Worm (Caenorhabditis elegans) whole organism, young adult: ENCODE measurements around the gene F38E1.3.

Experiments used
- B0019.2 ChIP-seq: fragments of 200-800 bp; sonication (Bioruptor generic); conservative IDR thresholded peaks from 2 replicates; pipeline ENCODE4 v1.3.6; 2022; ENCODE audit warnings: missing genetic modification reagents, missing genetic modification characterization, missing compliant biosample characterization
- C17E4.6 ChIP-seq: fragments of 200-800 bp; sonication (Bioruptor generic); IDR thresholded peaks from 2 replicates; pipeline ENCODE4 v1.3.6; 2022; ENCODE audit warnings: missing genetic modification reagents, missing genetic modification characterization, missing compliant biosample characterization
- F10E7.11 ChIP-seq: sonication (generic microtip); optimal IDR thresholded peaks from 2 replicates; lab custom pipeline; 2017; ENCODE audit warnings: mild to moderate bottlenecking, missing genetic modification characterization, moderate library complexity, missing compliant biosample characterization
- F33H1.4 ChIP-seq: fragments of 200-800 bp; sonication (Bioruptor generic); IDR thresholded peaks from 2 replicates; pipeline ENCODE4 v1.3.6; 2022; ENCODE audit warnings: missing genetic modification reagents, missing genetic modification characterization, missing compliant biosample characterization
- F37B4.10 ChIP-seq: fragments of 200-800 bp; sonication (Bioruptor generic); IDR thresholded peaks from 2 replicates; pipeline ENCODE4 v1.3.6; 2022; ENCODE audit warnings: missing genetic modification characterization, missing compliant biosample characterization
- F52B5.7 ChIP-seq: sonication (generic microtip); optimal IDR thresholded peaks from 2 replicates; lab custom pipeline; 2016; ENCODE audit warnings: mild to moderate bottlenecking, missing genetic modification characterization, missing compliant biosample characterization
- aptf-2 ChIP-seq: fragments of 200-800 bp; sonication (Bioruptor generic); conservative IDR thresholded peaks from 2 replicates; pipeline ENCODE4 v1.3.6; 2022; ENCODE audit warnings: missing genetic modification reagents, missing genetic modification characterization, missing compliant biosample characterization
- aptf-3 ChIP-seq: fragments of 200-800 bp; sonication (Bioruptor generic); IDR thresholded peaks from 2 replicates; pipeline ENCODE4 v1.3.6; 2022; ENCODE audit warnings: missing genetic modification characterization, missing compliant biosample characterization
- athp-1 ChIP-seq: sonication (generic microtip); optimal IDR thresholded peaks from 2 replicates; lab custom pipeline; 2017; ENCODE audit warnings: mild to moderate bottlenecking, missing genetic modification characterization, missing compliant biosample characterization
- attf-6 ChIP-seq: fragments of 200-800 bp; sonication (Bioruptor generic); IDR thresholded peaks from 2 replicates; pipeline ENCODE4 v1.3.6; 2022; ENCODE audit warnings: missing genetic modification reagents, missing genetic modification characterization, missing compliant biosample characterization
- bed-1 ChIP-seq: fragments of 200-800 bp; sonication (Bioruptor generic); IDR thresholded peaks from 2 replicates; pipeline ENCODE4 v1.3.6; 2022; ENCODE audit warnings: missing genetic modification reagents, missing genetic modification characterization, missing compliant biosample characterization
- bed-2 ChIP-seq: fragments of 200-800 bp; sonication (Bioruptor generic); IDR thresholded peaks from 2 replicates; pipeline ENCODE4 v1.3.6; 2022; ENCODE audit warnings: missing genetic modification reagents, missing genetic modification characterization, missing compliant biosample characterization
- ceh-40 ChIP-seq: fragments of 200-800 bp; sonication (Bioruptor generic); IDR thresholded peaks from 2 replicates; pipeline ENCODE4 v1.3.6; 2022; ENCODE audit warnings: missing genetic modification characterization, missing compliant biosample characterization
- ceh-58 ChIP-seq: fragments of 200-800 bp; sonication (Bioruptor generic); IDR thresholded peaks from 2 replicates; pipeline ENCODE4 v1.3.6; 2022; ENCODE audit warnings: missing genetic modification characterization, missing compliant biosample characterization
- ceh-91 ChIP-seq: fragments of 200-800 bp; sonication (Bioruptor generic); IDR thresholded peaks from 2 replicates; pipeline ENCODE4 v1.3.6; 2022; ENCODE audit warnings: missing genetic modification reagents, missing genetic modification characterization, missing compliant biosample characterization
- let-607 ChIP-seq, 2 experiments: fragments of 200-800 bp in 1 of 2; sonication (Bioruptor generic) in 1 of 2; sonication (generic microtip) in 1 of 2; optimal IDR thresholded peaks; 2 replicates each; lab custom pipeline; 2016 to 2018; ENCODE audit warnings: mild to moderate bottlenecking in 2 of 2, missing compliant biosample characterization in 2 of 2, missing genetic modification characterization in 2 of 2, moderate library complexity in 2 of 2, missing genotype in 1 of 2
- lin-40 ChIP-seq: sonication (generic microtip); optimal IDR thresholded peaks from 2 replicates; lab custom pipeline; 2016; ENCODE audit warnings: missing genetic modification characterization, mild to moderate bottlenecking, missing compliant biosample characterization, missing genotype, missing genetic modification reagents
- lsy-27 ChIP-seq: sonication (generic microtip); optimal IDR thresholded peaks from 2 replicates; lab custom pipeline; 2017; ENCODE audit warnings: missing genetic modification characterization, mild to moderate bottlenecking, missing compliant biosample characterization, antibody characterized with exemption, missing genotype, borderline replicate concordance; ENCODE audit not compliant: insufficient read depth
- madf-10 ChIP-seq: sonication (generic microtip); optimal IDR thresholded peaks from 2 replicates; lab custom pipeline; 2016; ENCODE audit warnings: mild to moderate bottlenecking, missing genetic modification characterization, missing compliant biosample characterization
- mel-28 ChIP-seq: sonication (generic microtip); optimal IDR thresholded peaks from 2 replicates; lab custom pipeline; 2016; ENCODE audit warnings: borderline replicate concordance, mild to moderate bottlenecking, missing genetic modification characterization, missing compliant biosample characterization
- nfya-1 ChIP-seq: sonication (generic microtip); optimal IDR thresholded peaks from 2 replicates; lab custom pipeline; 2017; ENCODE audit warnings: antibody characterized with exemption, missing compliant biosample characterization, missing genetic modification characterization, borderline replicate concordance; ENCODE audit not compliant: insufficient read depth
- nfyb-1 ChIP-seq: fragments of 200-800 bp; sonication (Bioruptor generic); IDR thresholded peaks from 2 replicates; pipeline ENCODE4 v1.3.6; 2022; ENCODE audit warnings: missing genetic modification reagents, missing genetic modification characterization, missing compliant biosample characterization
- nhr-90 ChIP-seq: sonication (generic microtip); optimal IDR thresholded peaks from 2 replicates; lab custom pipeline; 2016; ENCODE audit warnings: missing genotype, mild to moderate bottlenecking, missing genetic modification characterization, missing compliant biosample characterization
- pbrm-1 ChIP-seq: fragments of 200-800 bp; sonication (Bioruptor generic); IDR thresholded peaks from 2 replicates; pipeline ENCODE4 v1.3.6; 2022; ENCODE audit warnings: missing genetic modification reagents, missing genetic modification characterization, missing compliant biosample characterization
- pha-4 ChIP-seq: fragments of 150-350 bp; sonication (generic microtip); optimal IDR thresholded peaks from 2 replicates; lab custom pipeline; 2014; ENCODE audit warnings: missing biosample characterization, missing genetic modification reagents, missing genetic modification characterization
- rec-8 ChIP-seq, 2 experiments: sonication (generic microtip); optimal IDR thresholded peaks; 2 replicates each; lab custom pipeline; 2016; ENCODE audit warnings: mild to moderate bottlenecking in 2 of 2, missing genetic modification characterization in 2 of 2, missing genetic modification reagents in 2 of 2, missing genotype in 2 of 2, missing biosample characterization in 1 of 2, missing compliant biosample characterization in 1 of 2, moderate library complexity in 1 of 2
- sdz-38 ChIP-seq: sonication (generic microtip); optimal IDR thresholded peaks from 2 replicates; lab custom pipeline; 2016; ENCODE audit warnings: missing genotype, missing genetic modification characterization, missing compliant biosample characterization
- snpc-1.3 ChIP-seq: sonication (generic microtip); optimal IDR thresholded peaks from 2 replicates; lab custom pipeline; 2017; ENCODE audit warnings: missing genetic modification characterization, mild to moderate bottlenecking, missing compliant biosample characterization, antibody characterized with exemption, moderate library complexity, missing genotype, missing genetic modification reagents; ENCODE audit not compliant: insufficient read depth
- snpc-4 ChIP-seq, 5 experiments: fragments of 150-350 bp in 1 of 5; sonication (generic microtip) in 4 of 5; optimal IDR thresholded peaks; 2 replicates each; lab custom pipeline; 2014 to 2018; ENCODE audit warnings: missing genetic modification characterization in 5 of 5, missing biosample characterization in 3 of 5, antibody characterized with exemption in 2 of 5, mild to moderate bottlenecking in 2 of 5, missing compliant biosample characterization in 2 of 5, missing genotype in 2 of 5, moderate library complexity in 2 of 5, missing genetic modification reagents in 1 of 5
- tbx-9 ChIP-seq: sonication (generic microtip); optimal IDR thresholded peaks from 2 replicates; lab custom pipeline; 2016; ENCODE audit warnings: borderline replicate concordance, missing genetic modification characterization, inconsistent platforms, missing compliant biosample characterization
- zfh-2 ChIP-seq: fragments of 200-800 bp; sonication (Bioruptor generic); conservative IDR thresholded peaks from 2 replicates; pipeline ENCODE4 v1.3.6; 2022; ENCODE audit warnings: missing genetic modification reagents, missing genetic modification characterization, missing compliant biosample characterization
- ztf-18 ChIP-seq: sonication (generic microtip); optimal IDR thresholded peaks from 2 replicates; lab custom pipeline; 2016; ENCODE audit warnings: missing genotype, mild to moderate bottlenecking, missing genetic modification characterization, missing compliant biosample characterization

F38E1.3 gene

DNA sequence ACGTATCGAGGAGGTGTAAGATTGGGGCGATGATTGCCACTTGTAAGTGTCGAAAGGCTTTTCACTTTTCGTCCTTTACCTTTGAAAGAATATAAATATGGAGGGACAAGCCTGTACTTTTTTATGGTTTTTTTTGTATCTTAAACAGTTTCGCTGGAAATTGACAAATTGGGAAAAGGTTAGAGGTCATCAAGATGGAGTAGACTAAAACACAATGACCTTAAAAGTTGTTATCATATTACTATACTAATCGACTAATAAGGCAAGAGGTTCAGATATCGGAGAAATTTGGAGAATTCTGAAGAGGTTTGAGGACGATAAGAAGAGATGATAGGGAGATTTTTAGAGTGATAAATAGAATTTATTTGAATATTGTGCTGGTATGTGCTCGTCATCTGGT, 30.2 kb downstream of the F38E1.3 start:
- TF ChIP-seq lin-40 (tag; lab: Kevin White, UChicago) (no peak), snpc-1.3 (tag; lab: Kevin White, UChicago) (no peak), bed-2 (GFP tag; lab: Robert Waterston, UW) (no peak), madf-10 (no peak), ceh-91 (GFP tag; lab: Robert Waterston, UW) (no peak), lsy-27 (tag; lab: Kevin White, UChicago) (no peak), athp-1 (no peak), aptf-2 (no peak), pbrm-1 (GFP tag; lab: Robert Waterston, UW) (no peak), rec-8 (tag; optimal IDR thresholded peaks at IDR 0.05; lab: Kevin White, UChicago) (no peak), F37B4.10 (GFP tag; lab: Robert Waterston, UW) (no peak), mel-28 (tag; lab: Kevin White, UChicago) (no peak), nfya-1 (tag; lab: Kevin White, UChicago) (no peak), let-607 (tag; optimal IDR thresholded peaks at IDR 0.05; lab: Kevin White, UChicago) (no peak)

DNA sequence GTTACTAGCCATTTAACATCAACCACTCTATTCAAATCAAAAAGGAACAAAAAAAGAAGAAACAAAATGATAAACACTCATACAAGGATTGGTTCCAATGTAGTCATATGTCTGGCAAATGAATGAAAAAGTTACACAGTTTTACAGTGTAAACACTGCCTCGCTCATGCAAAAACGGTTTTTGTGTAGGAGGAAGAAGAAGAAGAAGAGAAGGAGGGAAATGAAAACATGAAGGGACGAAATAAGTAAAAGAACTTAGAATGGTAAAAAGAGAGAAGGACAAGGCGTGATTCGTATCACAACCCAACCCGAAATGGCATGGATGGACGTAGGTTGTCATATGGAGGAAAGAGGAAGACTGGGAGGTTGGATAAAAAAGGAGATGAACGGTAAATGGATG, 31.0 kb downstream of the F38E1.3 start:
- TF ChIP-seq lin-40 (tag; lab: Kevin White, UChicago) (peak; percentile 2), ceh-58 (no peak)

DNA sequence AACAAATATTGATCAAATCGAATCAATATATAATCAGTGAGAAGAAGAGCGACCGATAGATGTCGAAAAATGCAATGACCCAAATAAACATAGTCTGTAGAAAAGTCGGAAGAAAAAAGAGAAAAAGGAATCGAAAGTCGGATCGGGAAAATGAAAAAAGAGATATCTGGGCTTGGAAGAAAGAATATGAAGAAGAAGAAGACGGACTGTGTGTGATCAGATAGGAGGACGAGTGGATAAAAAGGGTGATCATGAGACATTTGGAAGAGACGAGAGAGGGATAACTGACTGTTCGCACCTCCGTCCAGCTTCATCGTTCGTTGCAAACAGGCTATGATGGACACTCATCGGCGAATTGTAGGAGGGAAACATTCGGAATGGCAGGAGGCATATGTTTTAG, 33.6 kb downstream of the F38E1.3 start:
- no peak for TF ChIP-seq attf-6
- no peak for TF ChIP-seq ceh-40 (GFP tag; lab: Robert Waterston, UW)
- no peak for TF ChIP-seq zfh-2 (GFP tag; lab: Robert Waterston, UW)
- no peak for TF ChIP-seq nhr-90 (tag; lab: Kevin White, UChicago)
- no peak for TF ChIP-seq tbx-9 (tag; lab: Kevin White, UChicago)
- TF ChIP-seq F52B5.7 (tag; lab: Kevin White, UChicago) = no peak
- no peak for TF ChIP-seq snpc-4 (GFP tag; optimal IDR thresholded peaks at IDR 0.05; lab: Kevin White, UChicago)
- no peak for TF ChIP-seq snpc-4 (tag; optimal IDR thresholded peaks at IDR 0.05; lab: Kevin White, UChicago)

DNA sequence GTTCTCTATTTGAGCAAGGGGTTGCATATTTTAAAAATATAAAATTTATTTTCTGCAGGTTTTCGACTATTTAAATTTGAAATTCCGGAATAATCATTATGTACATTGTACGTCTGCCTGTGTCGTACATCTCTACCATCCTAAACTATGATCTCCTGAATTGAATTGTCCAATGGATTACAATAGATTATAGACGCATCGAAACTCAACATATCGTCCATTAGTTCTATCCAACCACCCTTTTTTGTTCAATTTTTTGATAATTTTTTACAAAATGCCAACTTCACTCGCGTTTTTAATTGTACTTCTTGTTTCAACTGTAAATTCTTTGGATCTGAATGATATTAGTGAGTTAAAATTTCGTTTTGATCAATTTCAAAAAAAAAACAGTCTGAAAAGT, 34.5 kb downstream of the F38E1.3 start, which contains the start of gene F52E1.2:
TSS of gene F52E1.2 (plus strand) at position 190 of the 400 bp plus-strand sequence.
- TF ChIP-seq aptf-3 (no peak), bed-2 (GFP tag; lab: Robert Waterston, UW) (no peak), F10E7.11 (no peak), ztf-18 (tag; lab: Kevin White, UChicago) (no peak), B0019.2 (GFP tag; lab: Robert Waterston, UW) (no peak), attf-6 (no peak), ceh-91 (GFP tag; lab: Robert Waterston, UW) (no peak), bed-1 (GFP tag; lab: Robert Waterston, UW) (no peak), sdz-38 (tag; lab: Kevin White, UChicago) (no peak), C17E4.6 (GFP tag; lab: Robert Waterston, UW) (no peak), nfyb-1 (GFP tag; lab: Robert Waterston, UW) (no peak), pha-4 (tag; lab: Kevin White, UChicago) (no peak), F33H1.4 (no peak)
